Worm (Caenorhabditis elegans) whole organism, young adult: ENCODE data around the gene fbxa-137.
"Not testable (repeated sequence)": the region's sequence is repeated elsewhere in the genome, so short reads cannot be mapped to it uniquely, and the experiment has no call there.

ENCODE experiments used
- F22D6.2 ChIP-seq: sonication (generic microtip); optimal IDR thresholded peaks from 2 replicates; lab custom pipeline; 2016; ENCODE audit warnings: mild to moderate bottlenecking, missing genetic modification characterization, missing compliant biosample characterization
- aptf-3 ChIP-seq: fragments of 200-800 bp; sonication (Bioruptor generic); IDR thresholded peaks from 2 replicates; pipeline ENCODE4 v1.3.6; 2022; ENCODE audit warnings: missing genetic modification characterization, missing compliant biosample characterization
- athp-1 ChIP-seq: sonication (generic microtip); optimal IDR thresholded peaks from 2 replicates; lab custom pipeline; 2017; ENCODE audit warnings: mild to moderate bottlenecking, missing genetic modification characterization, missing compliant biosample characterization
- cebp-1 ChIP-seq, 2 experiments: fragments of 200-800 bp in 1 of 2; sonication (Bioruptor generic) in 1 of 2; sonication (generic microtip) in 1 of 2; IDR thresholded peaks in 1 of 2; optimal IDR thresholded peaks in 1 of 2; 2 replicates each; pipeline versions ENCODE4 v1.3.6 to Lab custom; 2017 to 2022; ENCODE audit warnings: missing compliant biosample characterization in 2 of 2, missing genetic modification characterization in 2 of 2, mild to moderate bottlenecking in 1 of 2, missing genetic modification reagents in 1 of 2, moderate library complexity in 1 of 2
- ceh-27 ChIP-seq: fragments of 200-800 bp; sonication (Bioruptor generic); optimal IDR thresholded peaks from 2 replicates; lab custom pipeline; 2018; ENCODE audit warnings: mild to moderate bottlenecking, missing genetic modification characterization, moderate library complexity, missing compliant biosample characterization
- dox-1 ChIP-seq: fragments of 200-800 bp; sonication (Bioruptor generic); IDR thresholded peaks from 2 replicates; pipeline ENCODE4 v1.3.6; 2022; ENCODE audit warnings: missing genetic modification reagents, missing genetic modification characterization, missing compliant biosample characterization
- efl-1 ChIP-seq: fragments of 150-350 bp; optimal IDR thresholded peaks from 2 replicates; lab custom pipeline; 2014; ENCODE audit warnings: missing biosample characterization, missing genetic modification reagents, missing genetic modification characterization
- egl-44 ChIP-seq: fragments of 200-800 bp; sonication (Bioruptor generic); IDR thresholded peaks from 2 replicates; pipeline ENCODE4 v1.3.6; 2022; ENCODE audit warnings: missing genetic modification reagents, missing genetic modification characterization, missing compliant biosample characterization
- hmg-20 ChIP-seq: fragments of 200-800 bp; sonication (Bioruptor generic); IDR thresholded peaks from 2 replicates; pipeline ENCODE4 v1.3.6; 2022; ENCODE audit warnings: missing genetic modification reagents, missing genetic modification characterization, missing compliant biosample characterization
- lsl-1 ChIP-seq: fragments of 200-800 bp; sonication (Bioruptor generic); optimal IDR thresholded peaks from 2 replicates; lab custom pipeline; 2018; ENCODE audit warnings: mild to moderate bottlenecking, missing genetic modification characterization, moderate library complexity, missing compliant biosample characterization
- nfya-1 ChIP-seq: sonication (generic microtip); optimal IDR thresholded peaks from 2 replicates; lab custom pipeline; 2017; ENCODE audit warnings: antibody characterized with exemption, missing compliant biosample characterization, missing genetic modification characterization, borderline replicate concordance; ENCODE audit not compliant: insufficient read depth
- snpc-4 ChIP-seq, 5 experiments: fragments of 150-350 bp in 1 of 5; sonication (generic microtip) in 4 of 5; optimal IDR thresholded peaks; 2 replicates each; lab custom pipeline; 2014 to 2018; ENCODE audit warnings: missing genetic modification characterization in 5 of 5, missing biosample characterization in 3 of 5, antibody characterized with exemption in 2 of 5, mild to moderate bottlenecking in 2 of 5, missing compliant biosample characterization in 2 of 5, missing genotype in 2 of 5, moderate library complexity in 2 of 5, missing genetic modification reagents in 1 of 5
- unc-130 ChIP-seq: sonication (generic microtip); optimal IDR thresholded peaks from 2 replicates; lab custom pipeline; 2016; ENCODE audit warnings: missing genetic modification reagents, missing genetic modification characterization, missing compliant biosample characterization
- unc-62 ChIP-seq: fragments of 150-350 bp; optimal IDR thresholded peaks from 2 replicates; lab custom pipeline; 2014; ENCODE audit warnings: missing biosample characterization, missing genetic modification reagents, missing genetic modification characterization

DNA sequence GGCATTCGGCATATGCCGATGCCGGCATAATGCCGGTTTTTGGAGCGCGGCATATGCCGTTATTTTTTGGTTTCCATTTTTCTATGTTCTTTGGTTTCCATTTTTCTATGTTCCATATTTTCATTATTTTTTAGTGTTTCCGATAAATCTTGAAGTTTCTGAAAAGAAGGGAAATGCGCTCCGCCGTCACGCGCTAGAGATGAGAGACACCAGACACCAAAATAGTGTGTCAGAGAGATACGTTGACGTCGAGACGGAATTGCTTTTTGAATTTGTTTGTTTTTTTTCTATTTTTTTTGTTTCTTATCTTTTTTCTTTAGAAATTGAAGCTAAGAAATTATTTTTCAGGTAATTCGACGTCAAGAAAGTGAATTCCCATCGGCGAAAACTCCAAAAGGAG, 23.4 kb upstream of the fbxa-137 start, which contains the start of gene F41B5.1:
- not testable (repeated sequence) for TF ChIP-seq unc-130 (GFP tag; lab: Kevin White, UChicago); unc-62 (GFP tag; lab: Kevin White, UChicago); ceh-27; efl-1 (GFP tag; lab: Kevin White, UChicago); dox-1 (GFP tag; lab: Robert Waterston, UW); F22D6.2 (tag; lab: Kevin White, UChicago); hmg-20 (GFP tag; lab: Robert Waterston, UW); nfya-1; snpc-4 (GFP tag; optimal IDR thresholded peaks at IDR 0.05; lab: Kevin White, UChicago); snpc-4 (tag; optimal IDR thresholded peaks at IDR 0.05; lab: Kevin White, UChicago); athp-1 (tag; lab: Kevin White, UChicago); cebp-1 (GFP tag; IDR thresholded peaks at IDR 0.05; lab: Robert Waterston, UW); cebp-1 (tag; optimal IDR thresholded peaks at IDR 0.05; lab: Kevin White, UChicago); egl-44 (GFP tag; lab: Robert Waterston, UW); aptf-3 (GFP tag; lab: Robert Waterston, UW); lsl-1 (GFP tag; lab: Kevin White, UChicago)
